Worm (Caenorhabditis elegans) whole organism, L4/young adult: ENCODE measurements around the gene nspe-2.

Source experiments
- W03F9.2 ChIP-seq: fragments of 150-350 bp; optimal IDR thresholded peaks from 2 replicates; lab custom pipeline; 2014; ENCODE audit warnings: missing biosample characterization, missing genetic modification characterization
- him-1 ChIP-seq: sonication (generic microtip); optimal IDR thresholded peaks from 2 replicates; lab custom pipeline; 2016; ENCODE audit warnings: missing genotype, missing genetic modification reagents, missing genetic modification characterization, missing compliant biosample characterization

ce11 chrII:12626887-12627286 lies 7.7 kb upstream of the nspe-2 start, which contains the start of gene nspe-7:
- TF ChIP-seq him-1 (tag; lab: Kevin White, UChicago): no peak
- no peak for TF ChIP-seq W03F9.2 (tag; lab: Kevin White, UChicago)
